Fruit fly (Drosophila melanogaster) whole organism, embryonic: Measurements from ENCODE around the gene CG32847.

ENCODE experiments used
- Antp ChIP-seq: fragments of 200-800 bp; sonication (Bioruptor generic); optimal IDR thresholded peaks from 3 replicates; lab custom pipeline; 2016; ENCODE audit warnings: missing biosample characterization, missing genetic modification characterization
- CG10267 ChIP-seq: fragments of 200-800 bp; sonication (Bioruptor generic); optimal IDR thresholded peaks from 2 replicates; lab custom pipeline; 2018; ENCODE audit warnings: missing biosample characterization, mild to moderate bottlenecking, missing genetic modification characterization, moderate library complexity
- CG10543 ChIP-seq: fragments of 200-800 bp; sonication (Bioruptor generic); optimal IDR thresholded peaks from 3 replicates; lab custom pipeline; 2017; ENCODE audit warnings: missing biosample characterization, mild to moderate bottlenecking, missing genetic modification characterization, moderate library complexity
- CG11696 ChIP-seq: fragments of 200-800 bp; sonication (Bioruptor generic); IDR thresholded peaks from 2 replicates; pipeline ENCODE4 v1.3.6; 2022; ENCODE audit warnings: missing biosample characterization, missing genetic modification characterization
- CG12071 ChIP-seq: fragments of 200-800 bp; sonication (Bioruptor generic); optimal IDR thresholded peaks from 3 replicates; lab custom pipeline; 2018; ENCODE audit warnings: missing biosample characterization, mild to moderate bottlenecking, missing genetic modification characterization
- CG12744 ChIP-seq: fragments of 200-800 bp; sonication (Bioruptor generic); optimal IDR thresholded peaks from 2 replicates; lab custom pipeline; 2016; ENCODE audit warnings: missing biosample characterization, missing genetic modification characterization
- CG12769 ChIP-seq: fragments of 200-800 bp; sonication (Bioruptor generic); optimal IDR thresholded peaks from 2 replicates; lab custom pipeline; 2019; ENCODE audit warnings: missing biosample characterization, mild to moderate bottlenecking, missing genetic modification characterization, moderate library complexity
- CG13894 ChIP-seq: fragments of 200-800 bp; sonication (Bioruptor generic); optimal IDR thresholded peaks from 3 replicates; lab custom pipeline; 2018; ENCODE audit warnings: missing biosample characterization, mild to moderate bottlenecking, missing genetic modification characterization, moderate library complexity
- CG14014 ChIP-seq: fragments of 200-800 bp; sonication (Bioruptor generic); IDR thresholded peaks from 2 replicates; pipeline ENCODE4 v1.3.6; 2022; ENCODE audit warnings: missing biosample characterization, missing genetic modification characterization
- CG15601 ChIP-seq: fragments of 200-800 bp; sonication (Bioruptor generic); optimal IDR thresholded peaks from 3 replicates; lab custom pipeline; 2019; ENCODE audit warnings: missing biosample characterization, mild to moderate bottlenecking, missing genetic modification characterization, moderate library complexity
- CG17186 ChIP-seq: fragments of 200-800 bp; sonication (Bioruptor generic); optimal IDR thresholded peaks from 3 replicates; lab custom pipeline; 2017; ENCODE audit warnings: missing biosample characterization, missing genetic modification reagents, missing genetic modification characterization
- CG2120 ChIP-seq: fragments of 200-800 bp; sonication (Bioruptor generic); optimal IDR thresholded peaks from 3 replicates; lab custom pipeline; 2016; ENCODE audit warnings: missing biosample characterization, missing genetic modification characterization
- CG2199 ChIP-seq: fragments of 200-800 bp; sonication (Bioruptor generic); IDR thresholded peaks from 3 replicates; pipeline ENCODE4 v1.3.6; 2022; ENCODE audit warnings: missing biosample characterization, missing genetic modification characterization
- CG2202 ChIP-seq: fragments of 200-800 bp; sonication (Bioruptor generic); optimal IDR thresholded peaks from 2 replicates; lab custom pipeline; 2018; ENCODE audit warnings: missing biosample characterization, mild to moderate bottlenecking, missing genetic modification characterization
- CG3163 ChIP-seq: fragments of 200-800 bp; sonication (Bioruptor generic); optimal IDR thresholded peaks from 3 replicates; lab custom pipeline; 2016; ENCODE audit warnings: missing biosample characterization, missing genetic modification characterization
- CG32532 ChIP-seq: fragments of 200-800 bp; sonication (Bioruptor generic); IDR thresholded peaks from 2 replicates; pipeline ENCODE4 v1.3.6; 2022; ENCODE audit warnings: missing biosample characterization, missing genetic modification characterization
- CG4282 ChIP-seq: fragments of 200-800 bp; sonication (Bioruptor generic); optimal IDR thresholded peaks from 2 replicates; lab custom pipeline; 2016; ENCODE audit warnings: missing biosample characterization, missing genetic modification characterization
- CG4707 ChIP-seq: fragments of 200-800 bp; sonication (Bioruptor generic); optimal IDR thresholded peaks from 2 replicates; lab custom pipeline; 2018; ENCODE audit warnings: missing biosample characterization, mild to moderate bottlenecking, missing genetic modification characterization, moderate library complexity
- CG6791 ChIP-seq: fragments of 200-800 bp; sonication (Bioruptor generic); IDR thresholded peaks from 3 replicates; pipeline ENCODE4 v1.3.6; 2022; ENCODE audit warnings: missing biosample characterization, missing genetic modification characterization; ENCODE audit not compliant: partially characterized antibody
- E2f2 ChIP-seq: fragments of 200-800 bp; sonication (Bioruptor generic); IDR thresholded peaks from 2 replicates; pipeline ENCODE4 v1.3.6; 2022; ENCODE audit warnings: missing biosample characterization, missing genetic modification characterization
- Eip74EF ChIP-seq, 2 experiments: fragments of 200-800 bp in 1 of 2; fragments of >200 bp in 1 of 2; sonication (Bioruptor generic) in 1 of 2; optimal IDR thresholded peaks; 2 replicates each; lab custom pipeline; 2017 to 2019; ENCODE audit warnings: missing biosample characterization in 2 of 2, missing genetic modification characterization in 2 of 2, mild to moderate bottlenecking in 1 of 2, moderate library complexity in 1 of 2
- HLH4C ChIP-seq: fragments of 200-800 bp; sonication (Bioruptor generic); IDR thresholded peaks from 3 replicates; pipeline ENCODE4 v1.3.6; 2022; ENCODE audit warnings: missing biosample characterization, missing genetic modification characterization; ENCODE audit not compliant: partially characterized antibody
- HmgD ChIP-seq: fragments of 200-800 bp; sonication (Bioruptor generic); optimal IDR thresholded peaks from 3 replicates; lab custom pipeline; 2016; ENCODE audit warnings: missing biosample characterization, missing genetic modification characterization
- Meics ChIP-seq: fragments of 200-800 bp; sonication (Bioruptor generic); optimal IDR thresholded peaks from 2 replicates; lab custom pipeline; 2017; ENCODE audit warnings: missing biosample characterization, mild to moderate bottlenecking, missing genetic modification characterization
- Trl ChIP-seq, 3 experiments: fragments of >200 bp in 2 of 3; fragments of 200-800 bp in 1 of 3; sonication (Bioruptor generic) in 1 of 3; optimal IDR thresholded peaks; 2 replicates in 1 of 3; 3 replicates in 2 of 3; lab custom pipeline; 2016 to 2017; ENCODE audit warnings: missing biosample characterization in 1 of 3, missing genetic modification characterization in 1 of 3
- abd-A ChIP-seq: fragments of 200-800 bp; sonication (Bioruptor generic); optimal IDR thresholded peaks from 3 replicates; lab custom pipeline; 2019; ENCODE audit warnings: missing biosample characterization, mild to moderate bottlenecking, missing genetic modification characterization, moderate library complexity
- aop ChIP-seq: fragments of 200-800 bp; sonication (Bioruptor generic); IDR thresholded peaks from 2 replicates; pipeline ENCODE4 v1.3.6; 2022; ENCODE audit warnings: missing biosample characterization, missing genetic modification characterization
- bbx ChIP-seq: fragments of 200-800 bp; sonication (Bioruptor generic); IDR thresholded peaks from 2 replicates; pipeline ENCODE4 v1.3.6; 2022; ENCODE audit warnings: missing biosample characterization, missing genetic modification characterization; ENCODE audit not compliant: partially characterized antibody
- bcd ChIP-seq: fragments of 200-800 bp; sonication (Bioruptor generic); optimal IDR thresholded peaks from 2 replicates; lab custom pipeline; 2017; ENCODE audit warnings: missing biosample characterization, mild to moderate bottlenecking, missing genetic modification characterization
- cato ChIP-seq: fragments of 200-800 bp; sonication (Bioruptor generic); optimal IDR thresholded peaks from 2 replicates; lab custom pipeline; 2016; ENCODE audit warnings: missing biosample characterization, missing genetic modification characterization, borderline replicate concordance
- chinmo ChIP-seq: fragments of 200-800 bp; sonication (Bioruptor generic); IDR thresholded peaks from 4 replicates; pipeline ENCODE4 v1.3.6; 2022; ENCODE audit warnings: missing biosample characterization, missing genetic modification characterization; ENCODE audit not compliant: partially characterized antibody
- ci ChIP-seq: fragments of 200-800 bp; sonication (Bioruptor generic); IDR thresholded peaks from 3 replicates; pipeline ENCODE4 v1.3.6; 2022; ENCODE audit warnings: missing biosample characterization, missing genetic modification characterization
- ftz-f1 ChIP-seq: fragments of 200-800 bp; sonication (Bioruptor generic); optimal IDR thresholded peaks from 2 replicates; lab custom pipeline; 2016; ENCODE audit warnings: missing biosample characterization, missing genetic modification characterization
- gcm2 ChIP-seq: fragments of 200-800 bp; sonication (Bioruptor generic); optimal IDR thresholded peaks from 2 replicates; lab custom pipeline; 2016; ENCODE audit warnings: missing biosample characterization, missing genetic modification characterization
- gfzf ChIP-seq: fragments of 200-800 bp; sonication (Bioruptor generic); optimal IDR thresholded peaks from 2 replicates; lab custom pipeline; 2016; ENCODE audit warnings: missing biosample characterization, mild to moderate bottlenecking, missing genetic modification characterization, moderate library complexity
- gsb ChIP-seq: fragments of 200-800 bp; sonication (Bioruptor generic); IDR thresholded peaks from 2 replicates; pipeline ENCODE4 v1.3.6; 2022; ENCODE audit warnings: missing biosample characterization, missing genetic modification characterization
- gsb-n ChIP-seq: fragments of 200-800 bp; sonication (Bioruptor generic); optimal IDR thresholded peaks from 3 replicates; lab custom pipeline; 2018; ENCODE audit warnings: missing biosample characterization, mild to moderate bottlenecking, missing genetic modification characterization
- kah ChIP-seq: fragments of 200-800 bp; sonication (Bioruptor generic); optimal IDR thresholded peaks from 2 replicates; lab custom pipeline; 2018; ENCODE audit warnings: missing biosample characterization, mild to moderate bottlenecking, missing genetic modification characterization
- lab ChIP-seq: fragments of 200-800 bp; sonication (Bioruptor generic); optimal IDR thresholded peaks from 3 replicates; lab custom pipeline; 2017; ENCODE audit warnings: missing biosample characterization, missing genetic modification characterization, mild to moderate bottlenecking, moderate library complexity, missing genetic modification reagents
- lilli ChIP-seq: fragments of 200-800 bp; sonication (Bioruptor generic); optimal IDR thresholded peaks from 3 replicates; lab custom pipeline; 2016; ENCODE audit warnings: missing biosample characterization, missing genetic modification characterization
- nau ChIP-seq: fragments of 200-800 bp; sonication (Bioruptor generic); optimal IDR thresholded peaks from 3 replicates; lab custom pipeline; 2017; ENCODE audit warnings: missing biosample characterization, mild to moderate bottlenecking, missing genetic modification characterization, missing genetic modification reagents
- org-1 ChIP-seq: fragments of 200-800 bp; sonication (Bioruptor generic); optimal IDR thresholded peaks from 2 replicates; lab custom pipeline; 2017; ENCODE audit warnings: missing biosample characterization, missing genetic modification characterization
- pzg ChIP-seq: fragments of 200-800 bp; sonication (Bioruptor generic); optimal IDR thresholded peaks from 3 replicates; lab custom pipeline; 2018; ENCODE audit warnings: missing biosample characterization, mild to moderate bottlenecking, missing genetic modification characterization, moderate library complexity
- sd ChIP-seq: fragments of 200-800 bp; sonication (Bioruptor generic); optimal IDR thresholded peaks from 3 replicates; lab custom pipeline; 2018; ENCODE audit warnings: missing biosample characterization, mild to moderate bottlenecking, missing genetic modification characterization, moderate library complexity
- sens ChIP-seq: fragments of 200-800 bp; sonication (Bioruptor generic); peaks from one replicate; lab custom pipeline; 2016; ENCODE audit warnings: missing biosample characterization, missing genetic modification characterization
- stwl ChIP-seq: fragments of 200-800 bp; sonication (Bioruptor generic); optimal IDR thresholded peaks from 3 replicates; lab custom pipeline; 2018; ENCODE audit warnings: missing biosample characterization, mild to moderate bottlenecking, missing genetic modification characterization, moderate library complexity
- sug ChIP-seq: fragments of 200-800 bp; optimal IDR thresholded peaks from 2 replicates; lab custom pipeline; 2019; ENCODE audit warnings: missing biosample characterization, mild to moderate bottlenecking, missing genetic modification characterization, moderate library complexity
- zf30C ChIP-seq: fragments of 200-800 bp; sonication (Bioruptor generic); optimal IDR thresholded peaks from 3 replicates; lab custom pipeline; 2018; ENCODE audit warnings: missing biosample characterization, mild to moderate bottlenecking, missing genetic modification characterization

The CG32847 gene

dm6 chr3L:15072149-15072548 lies 49.2 kb upstream of the CG32847 start (continued):
- TF ChIP-seq Meics (GFP tag; lab: Kevin White, UChicago) = peak; percentile 90
- TF ChIP-seq CG32532 (GFP tag; lab: Robert Waterston, UW) = 0 out of 2 replicates have a peak, but pooled peaks have one; percentile 10
- TF ChIP-seq stwl (tag; lab: Kevin White, UChicago) = peak; percentile 46
- peak; percentile 42; the same call in 1 of the 2 replicates for TF ChIP-seq E2f2 (GFP tag; lab: Robert Waterston, UW)
- TF ChIP-seq HmgD = peak; percentile 0
- peak; percentile 25 for TF ChIP-seq gfzf (GFP tag; lab: Kevin White, UChicago)
- 0 out of 3 replicates have a peak, but pooled peaks have one; percentile 52 for TF ChIP-seq CG2199 (GFP tag; lab: Robert Waterston, UW)
- TF ChIP-seq CG10267 (tag; lab: Kevin White, UChicago) = no peak
- no peak for TF ChIP-seq aop (GFP tag; lab: Robert Waterston, UW)
- no peak for TF ChIP-seq gcm2
- TF ChIP-seq CG2202 (tag; lab: Kevin White, UChicago) = no peak
- TF ChIP-seq CG4707 (GFP tag; lab: Kevin White, UChicago) = no peak
- TF ChIP-seq HLH4C (GFP tag; lab: Robert Waterston, UW) = no peak
- 0 out of 3 replicates have a peak, but pooled peaks have one; percentile 41 for TF ChIP-seq ci (GFP tag; lab: Robert Waterston, UW)
- TF ChIP-seq CG4282 (GFP tag; lab: Kevin White, UChicago) = no peak
- TF ChIP-seq lab (GFP tag; lab: Kevin White, UChicago) = no peak
- TF ChIP-seq Trl (optimal IDR thresholded peaks at IDR 0.05; lab: Kevin White, UChicago) = peak; percentile 32 to 37
- TF ChIP-seq Trl (GFP tag; optimal IDR thresholded peaks at IDR 0.05; lab: Kevin White, UChicago) = no peak
- TF ChIP-seq Eip74EF (GFP tag; optimal IDR thresholded peaks at IDR 0.05; lab: Kevin White, UChicago) = no peak
- peak; percentile 52; the same call in 1 of the 2 replicates for TF ChIP-seq bbx (GFP tag; lab: Robert Waterston, UW)
- peak; percentile 74 for TF ChIP-seq CG3163 (GFP tag; lab: Kevin White, UChicago)
- no peak for TF ChIP-seq Antp (GFP tag; lab: Kevin White, UChicago)
- TF ChIP-seq pzg (GFP tag; lab: Kevin White, UChicago) = peak; percentile 11

dm6 chr3L:15073680-15074079 lies 47.7 kb upstream of the CG32847 start:
- TF ChIP-seq ci (GFP tag; lab: Robert Waterston, UW) (no peak), lilli (GFP tag; lab: Kevin White, UChicago) (no peak), bcd (GFP tag; lab: Kevin White, UChicago) (no peak), CG12071 (no peak), nau (GFP tag; lab: Kevin White, UChicago) (peak; percentile 94), cato (GFP tag; lab: Kevin White, UChicago) (no peak), sd (tag; lab: Kevin White, UChicago) (peak; percentile 97), CG12769 (tag; lab: Kevin White, UChicago) (peak; percentile 64), CG2120 (GFP tag; lab: Kevin White, UChicago) (no peak), CG6791 (no peak), CG10543 (GFP tag; lab: Kevin White, UChicago) (peak; percentile 41), CG13894 (tag; lab: Kevin White, UChicago) (no peak), sens (peak; percentile 30), abd-A (tag; lab: Kevin White, UChicago) (peak; percentile 88), chinmo (0 out of 4 replicates have a peak, but pooled peaks have one; percentile 57), CG14014 (GFP tag; lab: Robert Waterston, UW) (no peak), gsb (GFP tag; lab: Robert Waterston, UW) (no peak), zf30C (GFP tag; lab: Kevin White, UChicago) (no peak), org-1 (GFP tag; lab: Kevin White, UChicago) (peak; percentile 2), sug (peak; percentile 44), gsb-n (no peak), CG15601 (tag; lab: Kevin White, UChicago) (peak; percentile 64), CG12744 (no peak), ftz-f1 (GFP tag; lab: Kevin White, UChicago) (peak; percentile 70), CG17186 (no peak), CG11696 (GFP tag; lab: Robert Waterston, UW) (no peak), kah (peak; percentile 83)
- TF ChIP-seq, all 482 proteins: peak for 12
